Worm (Caenorhabditis elegans) whole organism, L4 larva: ENCODE measurements around the gene Y43F8B.19.

Experiments
- daf-12 ChIP-seq: fragments of 150-350 bp; optimal IDR thresholded peaks from 2 replicates; lab custom pipeline; 2014; ENCODE audit warnings: missing biosample characterization, missing genetic modification reagents, missing genetic modification characterization
- dmd-9 ChIP-seq: fragments of 200-800 bp; sonication (Bioruptor generic); IDR thresholded peaks from 2 replicates; pipeline ENCODE4 v1.3.6; 2022; ENCODE audit warnings: missing genetic modification reagents, missing genetic modification characterization, missing compliant biosample characterization
- egl-27 ChIP-seq: sonication (generic microtip); optimal IDR thresholded peaks from 3 replicates; lab custom pipeline; 2017; ENCODE audit warnings: missing biosample characterization, missing genetic modification reagents, missing genetic modification characterization
- fkh-10 ChIP-seq: fragments of 150-350 bp; optimal IDR thresholded peaks from 2 replicates; lab custom pipeline; 2014; ENCODE audit warnings: missing biosample characterization, missing genetic modification reagents, missing genetic modification characterization
- hlh-30 ChIP-seq: sonication (generic microtip); optimal IDR thresholded peaks from 2 replicates; lab custom pipeline; 2017; ENCODE audit warnings: antibody characterized with exemption, mild to moderate bottlenecking, missing genetic modification characterization, missing compliant biosample characterization; ENCODE audit not compliant: insufficient read depth
- jun-1 ChIP-seq: fragments of 150-350 bp; optimal IDR thresholded peaks from 2 replicates; lab custom pipeline; 2014; ENCODE audit warnings: missing biosample characterization, missing genetic modification reagents, missing genetic modification characterization
- lir-3 ChIP-seq: sonication (generic microtip); optimal IDR thresholded peaks from 2 replicates; lab custom pipeline; 2016; ENCODE audit warnings: mild to moderate bottlenecking, missing genetic modification characterization, missing compliant biosample characterization
- nhr-28 ChIP-seq: fragments of 150-350 bp; optimal IDR thresholded peaks from 2 replicates; lab custom pipeline; 2014; ENCODE audit warnings: missing biosample characterization, missing genetic modification characterization
- nhr-76 ChIP-seq: fragments of 150-350 bp; optimal IDR thresholded peaks from 2 replicates; lab custom pipeline; 2014; ENCODE audit warnings: missing biosample characterization, missing genetic modification characterization
- saeg-2 ChIP-seq: fragments of 200-800 bp; sonication (Bioruptor generic); IDR thresholded peaks from 2 replicates; pipeline ENCODE4 v1.3.6; 2022; ENCODE audit warnings: missing genetic modification reagents, missing genetic modification characterization, missing compliant biosample characterization
- snpc-4 ChIP-seq: fragments of 150-350 bp; optimal IDR thresholded peaks from 2 replicates; lab custom pipeline; 2014; ENCODE audit warnings: missing biosample characterization, missing genetic modification characterization
- zip-2 ChIP-seq: fragments of 150-350 bp; optimal IDR thresholded peaks from 2 replicates; lab custom pipeline; 2014; ENCODE audit warnings: missing biosample characterization, missing genetic modification characterization
- ztf-11 ChIP-seq: fragments of 150-350 bp; optimal IDR thresholded peaks from 2 replicates; lab custom pipeline; 2014; ENCODE audit warnings: missing biosample characterization, missing genetic modification characterization
- ztf-7 ChIP-seq: fragments of 150-350 bp; optimal IDR thresholded peaks from 2 replicates; lab custom pipeline; 2014; ENCODE audit warnings: missing biosample characterization, missing genetic modification characterization

DNA sequence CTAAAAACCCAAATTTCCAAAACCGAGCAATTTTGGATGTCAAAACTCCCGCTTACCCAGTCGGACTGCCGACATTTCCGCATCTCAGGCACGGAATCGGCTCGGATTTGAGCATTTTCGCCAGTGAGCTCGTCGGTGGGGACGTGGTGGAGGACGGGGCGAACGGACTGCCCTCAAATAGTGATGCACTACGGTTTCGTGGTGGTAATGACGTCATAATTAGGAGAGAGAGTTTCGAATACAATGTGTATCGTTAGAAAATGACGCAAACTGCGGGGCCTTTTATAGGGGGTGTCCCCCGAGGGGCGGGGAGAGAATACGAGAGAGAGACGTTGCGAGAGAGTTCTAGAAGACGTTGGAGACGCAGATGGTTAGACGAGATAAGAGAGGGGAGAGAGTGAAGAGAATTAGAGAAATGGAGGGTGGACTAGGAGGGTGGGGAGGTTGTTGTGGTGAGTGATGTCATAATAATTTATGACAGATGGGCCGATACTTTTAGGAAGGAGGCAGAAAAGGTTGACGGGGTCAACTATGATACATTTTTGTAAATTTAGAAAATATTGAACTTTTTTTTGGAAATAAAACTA lies 10.5 kb upstream of the Y43F8B.19 start:
- peak; percentile 70 for TF ChIP-seq jun-1 (tag; lab: Kevin White, UChicago)
- no peak for TF ChIP-seq ztf-11 (tag; lab: Kevin White, UChicago)
- TF ChIP-seq zip-2 (tag; lab: Kevin White, UChicago), result no peak
- peak; percentile 88 for TF ChIP-seq hlh-30
- no peak for TF ChIP-seq nhr-76 (tag; lab: Kevin White, UChicago)
- TF ChIP-seq fkh-10 (GFP tag; lab: Kevin White, UChicago), result peak; percentile 40
- TF ChIP-seq snpc-4 (tag; lab: Kevin White, UChicago), result no peak
- TF ChIP-seq saeg-2, result peak; percentile 91
- TF ChIP-seq nhr-28 (tag; lab: Kevin White, UChicago), result peak; percentile 77
- TF ChIP-seq daf-12 (tag; lab: Kevin White, UChicago), result no peak
- peak; percentile 21 for TF ChIP-seq ztf-7 (tag; lab: Kevin White, UChicago)
- no peak for TF ChIP-seq egl-27
- TF ChIP-seq lir-3 (tag; lab: Kevin White, UChicago), result no peak
- TF ChIP-seq dmd-9, result no peak
